Worm (Caenorhabditis elegans) whole organism, L2 larva: ENCODE data around the gene gcsh-1.
"Not testable (repeated sequence)": the region's sequence is repeated elsewhere in the genome, so short reads cannot be mapped to it uniquely, and the experiment has no call there.

Experiments
- elt-1 ChIP-seq: fragments of 150-350 bp; optimal IDR thresholded peaks from 2 replicates; lab custom pipeline; 2014; ENCODE audit warnings: missing biosample characterization, missing genetic modification characterization
- mdl-1 ChIP-seq, 2 experiments: fragments of 150-350 bp in 1 of 2; sonication (generic microtip) in 1 of 2; optimal IDR thresholded peaks; 2 replicates each; lab custom pipeline; 2017; ENCODE audit warnings: missing biosample characterization in 2 of 2, missing genetic modification characterization in 2 of 2
- nhr-11 ChIP-seq: fragments of 150-350 bp; optimal IDR thresholded peaks from 2 replicates; lab custom pipeline; 2014; ENCODE audit warnings: missing biosample characterization, missing genetic modification characterization
- nhr-12 ChIP-seq: fragments of 150-350 bp; optimal IDR thresholded peaks from 2 replicates; lab custom pipeline; 2014; ENCODE audit warnings: missing biosample characterization, missing genetic modification characterization
- nhr-237 ChIP-seq: fragments of 150-350 bp; optimal IDR thresholded peaks from 2 replicates; lab custom pipeline; 2014; ENCODE audit warnings: missing biosample characterization, missing genetic modification characterization
- ztf-11 ChIP-seq: sonication (generic microtip); optimal IDR thresholded peaks from 2 replicates; lab custom pipeline; 2017; ENCODE audit warnings: missing biosample characterization, missing genetic modification characterization

DNA sequence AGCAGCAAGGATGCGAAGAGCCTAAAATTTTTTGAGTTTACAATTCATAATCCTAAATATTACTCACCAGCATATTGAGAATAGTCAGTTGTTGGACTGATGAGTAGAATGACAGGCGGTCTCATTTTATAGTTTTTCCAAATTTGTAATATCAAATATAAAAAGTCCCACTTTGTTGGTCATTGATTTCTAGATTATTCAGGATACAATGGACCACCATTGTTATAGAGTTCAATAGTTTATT is 10.1 kb upstream of the gcsh-1 start, which contains the start of gene nspc-17:
- TF ChIP-seq nhr-12 (tag; lab: Kevin White, UChicago); nhr-11 (tag; lab: Kevin White, UChicago); nhr-237 (tag; lab: Kevin White, UChicago); ztf-11 (tag; lab: Kevin White, UChicago); mdl-1 (tag; optimal IDR thresholded peaks at IDR 0.05; lab: Kevin White, UChicago); elt-1: not testable (repeated sequence)
